Worm (Caenorhabditis elegans): ENCODE measurements around the gene sec-6.

Gene sec-6

ce11 chrII:5326024-5326627 is 33.2 kb upstream of the sec-6 start (continued):
- no peak for TF ChIP-seq nhr-23 (tag; optimal IDR thresholded peaks at IDR 0.05)
- TF ChIP-seq sma-3 (GFP tag; optimal IDR thresholded peaks at IDR 0.05): peak; percentile 15
- no peak for TF ChIP-seq lin-39 (tag; optimal IDR thresholded peaks at IDR 0.05)
- no peak for TF ChIP-seq ztf-1 (GFP tag; conservative IDR thresholded peaks at IDR 0.05)
- no peak for TF ChIP-seq gmeb-1 (tag; optimal IDR thresholded peaks at IDR 0.05)
- TF ChIP-seq ZK546.5 (tag; optimal IDR thresholded peaks at IDR 0.05): no peak
- TF ChIP-seq nhr-25 (tag; optimal IDR thresholded peaks at IDR 0.05): no peak
- no peak for TF ChIP-seq unc-62 (GFP tag; optimal IDR thresholded peaks at IDR 0.05)
- TF ChIP-seq elt-1 (tag; optimal IDR thresholded peaks at IDR 0.05): no peak
- no peak for TF ChIP-seq nhr-11 (tag; optimal IDR thresholded peaks at IDR 0.05)
- peak; percentile 19 for TF ChIP-seq nhr-6 (tag; optimal IDR thresholded peaks at IDR 0.05)
- peak; percentile 30 for TF ChIP-seq ztf-4 (tag; optimal IDR thresholded peaks at IDR 0.05)
- no peak for TF ChIP-seq peb-1 (tag; optimal IDR thresholded peaks at IDR 0.05)
- TF ChIP-seq C34F6.9 (tag; optimal IDR thresholded peaks at IDR 0.05): peak; percentile 90
- no peak for TF ChIP-seq mab-5 (tag; optimal IDR thresholded peaks at IDR 0.05)

- TF ChIP-seq sma-9 (GFP tag; optimal IDR thresholded peaks at IDR 0.05): peak; percentile 17
- no peak for TF ChIP-seq sma-9 (tag; optimal IDR thresholded peaks at IDR 0.05)
- no peak for TF ChIP-seq unc-55 (GFP tag; optimal IDR thresholded peaks at IDR 0.05)
Measured at ce11 chrII:5326891-5327290, 32.5 kb upstream of the sec-6 start.

ce11 chrII:5328912-5329311 is 30.4 kb upstream of the sec-6 start:
- TF ChIP-seq ztf-4 (tag; optimal IDR thresholded peaks at IDR 0.05) (no peak), unc-62 (GFP tag; optimal IDR thresholded peaks at IDR 0.05) (no peak), sma-9 (GFP tag; optimal IDR thresholded peaks at IDR 0.05) (peak; percentile 3), sma-9 (tag; optimal IDR thresholded peaks at IDR 0.05) (no peak), nhr-21 (tag; optimal IDR thresholded peaks at IDR 0.05) (peak; percentile 28), lsy-2 (tag; optimal IDR thresholded peaks at IDR 0.05) (peak in 1 of 2 experiments; percentile 2), mbf-1 (tag; optimal IDR thresholded peaks at IDR 0.05) (no peak), elt-1 (tag; optimal IDR thresholded peaks at IDR 0.05) (peak; percentile 25)

ce11 chrII:5330206-5330686 is 29.1 kb upstream of the sec-6 start:
- TF ChIP-seq nhr-10 (tag; optimal IDR thresholded peaks at IDR 0.05) (no peak), gmeb-1 (tag; optimal IDR thresholded peaks at IDR 0.05) (peak; percentile 67), R02D3.7 (tag; optimal IDR thresholded peaks at IDR 0.05) (no peak), mab-5 (tag; optimal IDR thresholded peaks at IDR 0.05) (peak; percentile 39), C34F6.9 (tag; optimal IDR thresholded peaks at IDR 0.05) (peak; percentile 85), unc-55 (GFP tag; optimal IDR thresholded peaks at IDR 0.05) (peak; percentile 84), egl-27 (tag; optimal IDR thresholded peaks at IDR 0.05) (peak; percentile 89), ztf-11 (tag; optimal IDR thresholded peaks at IDR 0.05) (no peak), zag-1 (tag; optimal IDR thresholded peaks at IDR 0.05) (no peak), nhr-6 (tag; optimal IDR thresholded peaks at IDR 0.05) (peak; percentile 94), ceh-16 (tag; optimal IDR thresholded peaks at IDR 0.05) (peak; percentile 34), sem-4 (tag; optimal IDR thresholded peaks at IDR 0.05) (peak; percentile 83), F13H6.1 (tag; optimal IDR thresholded peaks at IDR 0.05) (peak; percentile 92), skn-1 (tag; optimal IDR thresholded peaks at IDR 0.05) (no peak), crh-2 (tag; optimal IDR thresholded peaks at IDR 0.05) (peak; percentile 87), snpc-4 (tag; optimal IDR thresholded peaks at IDR 0.05) (peak; percentile 4), mdl-1 (tag; optimal IDR thresholded peaks at IDR 0.05) (peak; percentile 64 to 71), ZK546.5 (tag; optimal IDR thresholded peaks at IDR 0.05) (no peak), nhr-23 (tag; optimal IDR thresholded peaks at IDR 0.05) (no peak), elt-1 (tag; optimal IDR thresholded peaks at IDR 0.05) (peak; percentile 30), nhr-25 (tag; optimal IDR thresholded peaks at IDR 0.05) (peak; percentile 93), ztf-4 (tag; optimal IDR thresholded peaks at IDR 0.05) (peak; percentile 79), sma-3 (GFP tag; optimal IDR thresholded peaks at IDR 0.05) (peak; percentile 95), aly-2 (tag; optimal IDR thresholded peaks at IDR 0.05) (no peak), lin-11 (tag; optimal IDR thresholded peaks at IDR 0.05) (no peak), peb-1 (tag; optimal IDR thresholded peaks at IDR 0.05) (no peak), nhr-21 (tag; optimal IDR thresholded peaks at IDR 0.05) (peak; percentile 92), nhr-12 (tag; optimal IDR thresholded peaks at IDR 0.05) (no peak), ceh-82 (tag; optimal IDR thresholded peaks at IDR 0.05) (no peak), nhr-77 (tag; optimal IDR thresholded peaks at IDR 0.05) (peak; percentile 44), ztf-1 (GFP tag; conservative IDR thresholded peaks at IDR 0.05) (no peak), fos-1 (tag; optimal IDR thresholded peaks at IDR 0.05) (peak; percentile 94), nhr-237 (tag; optimal IDR thresholded peaks at IDR 0.05) (no peak), sma-9 (GFP tag; optimal IDR thresholded peaks at IDR 0.05) (peak; percentile 98), sma-9 (tag; optimal IDR thresholded peaks at IDR 0.05) (peak; percentile 82), nhr-129 (tag; optimal IDR thresholded peaks at IDR 0.05) (peak; percentile 90), ama-1 (optimal IDR thresholded peaks at IDR 0.05) (peak; percentile 48), nhr-11 (tag; optimal IDR thresholded peaks at IDR 0.05) (no peak), lsy-2 (tag; optimal IDR thresholded peaks at IDR 0.05) (peak; percentile 12 to 87), lin-13 (GFP tag; optimal IDR thresholded peaks at IDR 0.05) (peak; percentile 67), dmd-4 (tag; optimal IDR thresholded peaks at IDR 0.05) (no peak), Y55F3AM.14 (GFP tag; optimal IDR thresholded peaks at IDR 0.05) (peak; percentile 77)

Data from whole organism, L2 larva.